Fruit fly (Drosophila melanogaster) whole organism, adult: ENCODE results near the gene CG9674.

Source experiments
- CG11617 ChIP-seq: fragments of 200-800 bp; sonication (Bioruptor generic); optimal IDR thresholded peaks from 2 replicates; lab custom pipeline; 2017; ENCODE audit warnings: mild to moderate bottlenecking, missing biosample characterization, missing genetic modification reagents, missing genetic modification characterization
- CG12768 ChIP-seq: fragments of 200-800 bp; sonication (Bioruptor generic); optimal IDR thresholded peaks from 2 replicates; lab custom pipeline; 2017; ENCODE audit warnings: missing biosample characterization, missing genetic modification characterization, mild to moderate bottlenecking, moderate library complexity, missing genetic modification reagents
- CG14711 ChIP-seq: fragments of 200-800 bp; sonication (Bioruptor generic); optimal IDR thresholded peaks from 2 replicates; lab custom pipeline; 2018; ENCODE audit warnings: missing biosample characterization, mild to moderate bottlenecking, missing genetic modification characterization, moderate library complexity
- CG1620 ChIP-seq: fragments of 200-800 bp; sonication (Bioruptor generic); optimal IDR thresholded peaks from 2 replicates; lab custom pipeline; 2016; ENCODE audit warnings: missing biosample characterization, missing genetic modification characterization
- CG33017 ChIP-seq: fragments of 200-800 bp; sonication (Bioruptor generic); optimal IDR thresholded peaks from 2 replicates; lab custom pipeline; 2018; ENCODE audit warnings: missing biosample characterization, mild to moderate bottlenecking, missing genetic modification characterization, moderate library complexity
- CG5204 ChIP-seq: fragments of 200-800 bp; sonication (Bioruptor generic); optimal IDR thresholded peaks from 2 replicates; lab custom pipeline; 2016; ENCODE audit warnings: missing biosample characterization, missing genetic modification characterization
- CG7045 ChIP-seq: fragments of 200-800 bp; sonication (Bioruptor generic); optimal IDR thresholded peaks from 2 replicates; lab custom pipeline; 2017; ENCODE audit warnings: missing biosample characterization, mild to moderate bottlenecking, missing genetic modification characterization
- CG7101 ChIP-seq: fragments of 200-800 bp; sonication (Bioruptor generic); optimal IDR thresholded peaks from 2 replicates; lab custom pipeline; 2018; ENCODE audit warnings: missing biosample characterization, mild to moderate bottlenecking, missing genetic modification characterization, moderate library complexity
- Clk ChIP-seq: fragments of 200-800 bp; sonication (Bioruptor generic); optimal IDR thresholded peaks from 2 replicates; lab custom pipeline; 2017; ENCODE audit warnings: missing biosample characterization, missing genetic modification characterization
- Crg-1 ChIP-seq: fragments of 200-800 bp; sonication (Bioruptor generic); optimal IDR thresholded peaks from 2 replicates; lab custom pipeline; 2016; ENCODE audit warnings: missing biosample characterization, missing genetic modification characterization
- Hr96 ChIP-seq: fragments of 200-800 bp; sonication (Bioruptor generic); optimal IDR thresholded peaks from 2 replicates; lab custom pipeline; 2016; ENCODE audit warnings: missing biosample characterization, missing genetic modification characterization
- Mnt ChIP-seq: fragments of 200-800 bp; sonication (Bioruptor generic); optimal IDR thresholded peaks from 2 replicates; lab custom pipeline; 2016; ENCODE audit warnings: missing biosample characterization, mild to moderate bottlenecking, missing genetic modification characterization
- bab1 ChIP-seq: fragments of 200-800 bp; sonication (Bioruptor generic); optimal IDR thresholded peaks from 3 replicates; lab custom pipeline; 2019; ENCODE audit warnings: missing biosample characterization, mild to moderate bottlenecking, missing genetic modification characterization, moderate library complexity
- cic ChIP-seq: fragments of 200-800 bp; sonication (Bioruptor generic); optimal IDR thresholded peaks from 2 replicates; lab custom pipeline; 2017; ENCODE audit warnings: missing biosample characterization, mild to moderate bottlenecking, missing genetic modification characterization, moderate library complexity
- cnc ChIP-seq, 2 experiments: fragments of >200 bp; optimal IDR thresholded peaks; 2 replicates each; lab custom pipeline; 2017
- kay ChIP-seq: fragments of 200-800 bp; sonication (Bioruptor generic); peaks from one replicate; lab custom pipeline; 2016; ENCODE audit warnings: missing biosample characterization, missing genetic modification characterization, borderline replicate concordance
- ovo ChIP-seq: fragments of 200-800 bp; sonication (Bioruptor generic); optimal IDR thresholded peaks from 2 replicates; lab custom pipeline; 2016; ENCODE audit warnings: missing biosample characterization, missing genetic modification characterization
- pad ChIP-seq: fragments of 200-800 bp; sonication (Bioruptor generic); optimal IDR thresholded peaks from 3 replicates; lab custom pipeline; 2017; ENCODE audit warnings: missing biosample characterization, missing genetic modification characterization, mild to moderate bottlenecking, moderate library complexity, missing genetic modification reagents
- tj ChIP-seq: fragments of 200-800 bp; sonication (Bioruptor generic); optimal IDR thresholded peaks from 3 replicates; lab custom pipeline; 2017; ENCODE audit warnings: missing biosample characterization, mild to moderate bottlenecking, missing genetic modification characterization, moderate library complexity
- toe ChIP-seq: fragments of 200-800 bp; sonication (Bioruptor generic); optimal IDR thresholded peaks from 2 replicates; lab custom pipeline; 2016; ENCODE audit warnings: missing biosample characterization, missing genetic modification characterization

CG9674 gene

DNA sequence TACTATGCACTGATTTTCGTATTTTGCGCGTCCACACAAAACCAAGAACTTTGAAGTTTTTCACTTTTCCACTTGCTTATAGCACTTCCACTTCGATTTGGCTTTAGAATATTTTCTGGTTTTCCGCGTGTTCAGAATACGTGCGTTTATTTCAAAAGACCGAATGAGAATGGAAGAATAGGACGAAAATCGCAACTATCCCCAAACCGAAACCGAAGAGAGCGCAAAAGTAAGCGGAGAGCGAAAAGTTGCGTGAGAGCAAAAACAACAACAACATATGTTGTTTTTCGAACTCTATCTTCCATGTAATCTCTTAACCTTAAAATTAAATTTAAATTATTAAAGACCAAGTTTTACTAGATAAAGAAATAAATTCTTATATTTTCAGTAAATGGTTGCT, at the start of gene CG9674:
Gene CG9674 (minus strand): TSS at position 174 of the 400 bp plus-strand sequence.
- no peak for TF ChIP-seq Clk (GFP tag; lab: Kevin White, UChicago)
- no peak for TF ChIP-seq CG33017 (tag; lab: Kevin White, UChicago)
- TF ChIP-seq kay (GFP tag; lab: Kevin White, UChicago): no peak
- TF ChIP-seq Mnt: no peak
- TF ChIP-seq CG7101 (tag; lab: Kevin White, UChicago): no peak
- no peak for TF ChIP-seq CG1620 (GFP tag; lab: Kevin White, UChicago)

DNA sequence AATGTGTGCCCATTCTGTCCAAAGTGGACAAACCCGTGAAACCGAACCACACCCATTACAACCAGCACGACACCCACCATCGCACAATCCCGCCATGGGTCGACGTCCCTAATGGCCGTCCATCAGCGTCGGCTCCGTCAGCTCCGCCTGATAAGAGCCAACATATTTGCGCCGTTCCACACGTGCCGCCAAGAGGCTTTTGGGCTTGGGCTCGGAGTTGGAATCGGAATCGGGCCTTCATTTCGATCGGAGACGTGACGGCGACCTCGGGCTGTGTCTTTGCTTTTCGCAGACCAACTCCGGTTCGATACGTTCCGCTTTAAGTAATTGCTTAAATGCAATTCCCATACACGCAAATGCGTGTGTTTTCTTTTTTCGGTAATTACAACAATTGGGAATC, 47.8 kb upstream of the CG9674 start:
- no peak for TF ChIP-seq cnc (optimal IDR thresholded peaks at IDR 0.05; lab: Kevin White, UChicago)
- TF ChIP-seq Mnt: no peak
- TF ChIP-seq CG33017 (tag; lab: Kevin White, UChicago): no peak
- TF ChIP-seq CG11617 (GFP tag; lab: Kevin White, UChicago): no peak
- TF ChIP-seq CG7045 (GFP tag; lab: Kevin White, UChicago): no peak

DNA sequence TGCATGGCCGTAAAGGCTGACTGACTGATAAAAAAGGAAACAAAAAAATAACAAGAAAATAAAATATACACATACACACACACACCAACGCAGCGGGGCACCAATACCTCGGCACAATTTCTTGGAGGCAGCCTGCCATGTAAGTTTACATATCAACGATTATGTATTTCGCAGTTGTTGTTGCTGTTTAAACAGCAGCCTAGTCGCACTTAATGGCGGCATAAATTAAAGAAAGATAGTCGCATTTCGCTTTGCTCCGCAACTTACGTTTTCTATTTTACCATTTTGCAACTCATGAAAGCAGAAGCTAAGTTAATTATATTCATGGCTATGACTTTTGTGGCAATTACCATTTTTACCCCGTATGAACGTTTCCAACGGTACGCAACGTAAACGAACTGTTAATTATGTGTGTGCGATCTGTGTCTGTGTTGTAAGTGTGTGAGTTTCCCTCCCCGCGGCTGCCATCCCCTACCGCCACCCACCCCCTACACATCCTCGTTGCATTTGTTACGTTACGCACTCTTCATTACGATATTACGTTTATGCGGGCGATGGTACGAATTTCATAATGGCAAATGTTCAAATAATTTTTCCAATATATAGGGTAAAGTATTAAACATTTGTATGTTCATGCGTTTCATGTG, 47.0 kb upstream of the CG9674 start:
- TF ChIP-seq CG1620 (GFP tag; lab: Kevin White, UChicago) (no peak), pad (GFP tag; lab: Kevin White, UChicago) (peak; percentile 90), CG12768 (GFP tag; lab: Kevin White, UChicago) (peak; percentile 1), kay (GFP tag; lab: Kevin White, UChicago) (no peak)

DNA sequence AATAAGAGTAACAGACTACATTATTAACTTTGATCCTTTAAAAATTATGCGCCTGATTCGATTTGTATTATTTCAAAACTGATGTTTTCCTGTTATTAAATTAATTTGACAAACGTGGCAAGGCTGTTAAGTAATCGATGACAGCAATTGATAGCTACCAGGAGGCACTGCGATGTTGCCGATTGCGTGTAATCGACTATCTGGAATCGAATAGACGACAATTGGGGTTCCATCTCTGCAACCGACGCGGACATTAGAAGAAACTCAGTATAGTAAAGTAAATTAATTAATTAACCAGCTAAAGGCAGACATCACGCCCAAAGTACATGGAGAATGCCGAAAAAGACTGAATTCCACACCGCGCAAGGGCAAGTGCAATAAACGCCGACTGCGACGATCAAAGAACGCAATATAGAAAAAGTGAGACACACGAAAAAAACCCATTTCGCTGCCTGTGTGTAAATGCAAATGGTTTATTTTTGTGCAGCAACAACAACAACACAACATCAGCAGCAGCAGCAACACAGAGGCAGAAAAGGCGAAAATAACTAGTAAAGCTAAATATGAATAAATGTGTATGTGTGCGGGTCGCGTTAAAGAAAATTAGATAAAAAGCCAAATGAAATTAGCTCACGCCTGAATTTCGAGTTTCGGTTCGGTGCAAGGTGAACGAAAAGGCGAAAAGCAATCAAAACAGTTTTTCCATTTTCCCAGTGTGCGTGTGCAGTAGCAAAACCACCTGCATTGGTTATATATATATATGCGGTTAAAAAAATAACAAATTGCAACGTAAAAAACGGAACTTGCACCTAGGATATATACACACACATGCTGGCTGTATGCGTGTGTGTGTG, 46.2 kb upstream of the CG9674 start, which contains the start of gene sina:
Gene sina (plus strand): TSS at position 219 of the 854 bp plus-strand sequence.
- peak; percentile 25 for TF ChIP-seq CG7101 (tag; lab: Kevin White, UChicago)
- TF ChIP-seq CG12768 (GFP tag; lab: Kevin White, UChicago): no peak
- TF ChIP-seq toe: no peak
- TF ChIP-seq CG5204 (GFP tag; lab: Kevin White, UChicago): no peak
- no peak for TF ChIP-seq kay (GFP tag; lab: Kevin White, UChicago)
- peak; percentile 50 for TF ChIP-seq bab1
- TF ChIP-seq Hr96: no peak
- no peak for TF ChIP-seq Mnt
- no peak for TF ChIP-seq Clk (GFP tag; lab: Kevin White, UChicago)
- TF ChIP-seq cic (GFP tag; lab: Kevin White, UChicago): peak; percentile 41
- no peak for TF ChIP-seq pad (GFP tag; lab: Kevin White, UChicago)
- peak; percentile 14 for TF ChIP-seq tj (GFP tag; lab: Kevin White, UChicago)
- peak; percentile 28 for TF ChIP-seq CG1620 (GFP tag; lab: Kevin White, UChicago)
- TF ChIP-seq cnc (optimal IDR thresholded peaks at IDR 0.05; lab: Kevin White, UChicago): no peak
- TF ChIP-seq ovo (GFP tag; lab: Kevin White, UChicago): peak; percentile 18
- TF ChIP-seq Crg-1 (GFP tag; lab: Kevin White, UChicago): peak; percentile 1
- no peak for TF ChIP-seq CG7045 (GFP tag; lab: Kevin White, UChicago)
- no peak for TF ChIP-seq CG11617 (GFP tag; lab: Kevin White, UChicago)
- peak; percentile 8 for TF ChIP-seq CG14711 (tag; lab: Kevin White, UChicago)
- peak; percentile 33 for TF ChIP-seq CG33017 (tag; lab: Kevin White, UChicago)

DNA sequence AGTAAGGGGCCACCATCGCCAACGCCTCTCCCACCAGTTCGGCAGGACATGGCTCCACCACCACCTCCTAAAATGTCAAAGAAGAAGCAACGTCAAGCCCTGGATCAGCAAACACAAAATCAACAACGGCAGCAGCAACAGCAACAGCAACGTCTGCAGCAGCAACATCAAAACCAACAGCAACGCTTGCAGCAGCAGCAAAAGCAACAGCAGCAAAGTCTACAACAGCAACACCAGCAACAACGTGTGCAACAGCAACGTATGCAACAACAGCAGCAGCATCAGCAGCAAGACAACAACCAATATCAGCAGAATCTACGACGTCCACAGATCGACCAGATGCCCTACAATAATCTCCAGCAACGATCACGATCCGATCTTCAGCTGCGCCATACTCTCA, 44.0 kb upstream of the CG9674 start:
- TF ChIP-seq CG33017 (tag; lab: Kevin White, UChicago): no peak
- TF ChIP-seq cic (GFP tag; lab: Kevin White, UChicago): no peak
- TF ChIP-seq Mnt: no peak
- no peak for TF ChIP-seq CG7045 (GFP tag; lab: Kevin White, UChicago)
- TF ChIP-seq CG12768 (GFP tag; lab: Kevin White, UChicago): no peak
- TF ChIP-seq Hr96: no peak
- no peak for TF ChIP-seq Clk (GFP tag; lab: Kevin White, UChicago)
- TF ChIP-seq CG11617 (GFP tag; lab: Kevin White, UChicago): no peak
- TF ChIP-seq tj (GFP tag; lab: Kevin White, UChicago): no peak
- no peak for TF ChIP-seq kay (GFP tag; lab: Kevin White, UChicago)
- TF ChIP-seq cnc (optimal IDR thresholded peaks at IDR 0.05; lab: Kevin White, UChicago): no peak
- no peak for TF ChIP-seq pad (GFP tag; lab: Kevin White, UChicago)
- TF ChIP-seq bab1: no peak

DNA sequence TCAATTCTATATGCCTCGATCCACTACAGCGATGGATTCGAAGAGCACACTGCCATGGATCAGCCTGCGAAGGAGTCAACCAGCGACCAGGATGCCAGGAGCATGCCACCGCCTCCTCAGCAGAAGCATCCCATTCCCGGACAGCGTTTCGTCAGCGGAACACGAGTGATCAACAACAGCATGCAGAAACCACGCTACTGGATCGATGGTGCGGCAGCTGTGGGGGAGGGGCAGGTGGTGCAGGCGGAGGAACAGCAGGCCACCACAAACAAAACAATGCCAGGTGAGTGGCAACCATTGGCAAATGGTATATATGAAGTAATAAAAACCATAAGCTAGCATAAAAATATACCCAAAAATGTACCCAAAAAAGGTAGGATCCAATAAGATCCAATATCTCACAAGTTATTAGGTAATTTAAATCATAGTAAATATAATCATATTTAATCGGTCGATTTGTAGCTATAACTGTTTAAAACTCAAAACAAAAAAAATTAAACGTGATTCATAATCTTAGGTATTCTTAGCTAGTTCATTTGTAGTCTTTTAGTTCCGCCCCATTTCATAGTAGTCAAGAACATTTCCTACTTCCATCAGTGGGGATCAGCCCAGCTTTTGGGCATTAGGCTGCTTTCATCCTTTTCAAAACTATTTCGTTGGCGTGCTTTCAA, 38.2 kb upstream of the CG9674 start, which contains the start of gene CG32161:
Gene CG32161 (plus strand): TSS at position 621 of the 671 bp plus-strand sequence.
- TF ChIP-seq CG5204 (GFP tag; lab: Kevin White, UChicago) (no peak), Mnt (no peak), tj (GFP tag; lab: Kevin White, UChicago) (no peak), ovo (GFP tag; lab: Kevin White, UChicago) (no peak), CG12768 (GFP tag; lab: Kevin White, UChicago) (no peak), CG33017 (tag; lab: Kevin White, UChicago) (no peak), Hr96 (no peak), CG11617 (GFP tag; lab: Kevin White, UChicago) (no peak), Crg-1 (GFP tag; lab: Kevin White, UChicago) (no peak), Clk (GFP tag; lab: Kevin White, UChicago) (no peak), CG7101 (tag; lab: Kevin White, UChicago) (no peak), toe (no peak), CG1620 (GFP tag; lab: Kevin White, UChicago) (no peak)
